Fruit fly (Drosophila melanogaster) whole organism, wandering third instar larva: Measurements from ENCODE around the gene CG42729.

Experiments
- Abd-B ChIP-seq: fragments of >200 bp; optimal IDR thresholded peaks from 2 replicates; lab custom pipeline; 2017; ENCODE audit warnings: missing biosample characterization, missing genetic modification characterization
- CG32264 ChIP-seq: fragments of 200-800 bp; sonication (Bioruptor generic); optimal IDR thresholded peaks from 2 replicates; lab custom pipeline; 2016; ENCODE audit warnings: missing biosample characterization, missing genetic modification characterization
- CG9705 ChIP-seq: fragments of 200-800 bp; sonication (Bioruptor generic); optimal IDR thresholded peaks from 2 replicates; lab custom pipeline; 2018; ENCODE audit warnings: missing biosample characterization, mild to moderate bottlenecking, missing genetic modification characterization
- CrebA ChIP-seq: fragments of 200-800 bp; sonication (Bioruptor generic); optimal IDR thresholded peaks from 2 replicates; lab custom pipeline; 2016; ENCODE audit warnings: missing biosample characterization, mild to moderate bottlenecking, missing genetic modification characterization, borderline replicate concordance
- Dfd ChIP-seq: fragments of >200 bp; optimal IDR thresholded peaks from 2 replicates; lab custom pipeline; 2017; ENCODE audit warnings: missing biosample characterization, missing genetic modification characterization
- GATAd ChIP-seq: sonication (Bioruptor generic); optimal IDR thresholded peaks from 2 replicates; lab custom pipeline; 2016; ENCODE audit warnings: missing biosample characterization, missing genetic modification characterization
- HLH106 ChIP-seq: fragments of 200-800 bp; optimal IDR thresholded peaks from 3 replicates; lab custom pipeline; 2019; ENCODE audit warnings: missing biosample characterization, mild to moderate bottlenecking, missing genetic modification characterization, moderate library complexity
- Hnf4 ChIP-seq: fragments of 200-800 bp; sonication (Bioruptor generic); optimal IDR thresholded peaks from 2 replicates; lab custom pipeline; 2016; ENCODE audit warnings: missing biosample characterization, mild to moderate bottlenecking, missing genetic modification characterization
- Hr83 ChIP-seq: fragments of 200-300 bp; sonication (Bioruptor generic); optimal IDR thresholded peaks from 2 replicates; lab custom pipeline; 2016; ENCODE audit warnings: missing biosample characterization, mild to moderate bottlenecking, missing genetic modification characterization, moderate library complexity; ENCODE audit not compliant: poor library complexity, severe bottlenecking
- Jra ChIP-seq: sonication (Bioruptor generic); optimal IDR thresholded peaks from 2 replicates; lab custom pipeline; 2016; ENCODE audit warnings: missing biosample characterization, missing genetic modification characterization
- Mio ChIP-seq: sonication (Bioruptor generic); optimal IDR thresholded peaks from 2 replicates; lab custom pipeline; 2016; ENCODE audit warnings: missing biosample characterization, missing genetic modification characterization
- Myc ChIP-seq: fragments of >200 bp; optimal IDR thresholded peaks from 2 replicates; lab custom pipeline; 2017
- OdsH ChIP-seq: fragments of 200-800 bp; sonication (Bioruptor generic); optimal IDR thresholded peaks from 2 replicates; lab custom pipeline; 2016; ENCODE audit warnings: missing biosample characterization, mild to moderate bottlenecking, missing genetic modification characterization
- Rel ChIP-seq, 2 experiments: fragments of 200-800 bp; sonication (Bioruptor generic) in 1 of 2; optimal IDR thresholded peaks; 2 replicates in 1 of 2; 3 replicates in 1 of 2; lab custom pipeline; 2016 to 2019; ENCODE audit warnings: mild to moderate bottlenecking in 2 of 2, missing biosample characterization in 2 of 2, missing genetic modification characterization in 2 of 2, moderate library complexity in 1 of 2
- Sp1 ChIP-seq: fragments of 200-800 bp; sonication (Bioruptor generic); optimal IDR thresholded peaks from 3 replicates; lab custom pipeline; 2019; ENCODE audit warnings: missing biosample characterization, mild to moderate bottlenecking, missing genetic modification characterization, moderate library complexity
- Vsx2 ChIP-seq: fragments of 200-300, 225-300 bp; sonication (Bioruptor generic); optimal IDR thresholded peaks from 2 replicates; lab custom pipeline; 2018; ENCODE audit warnings: missing biosample characterization, missing genetic modification characterization; ENCODE audit not compliant: partially characterized antibody
- br ChIP-seq: fragments of 200-800 bp; sonication (Bioruptor generic); optimal IDR thresholded peaks from 2 replicates; lab custom pipeline; 2016; ENCODE audit warnings: missing biosample characterization, missing genetic modification characterization
- brk ChIP-seq: fragments of 200-800 bp; sonication (Bioruptor generic); optimal IDR thresholded peaks from 2 replicates; lab custom pipeline; 2016; ENCODE audit warnings: missing biosample characterization, mild to moderate bottlenecking, missing genetic modification characterization
- dl ChIP-seq, 2 experiments: fragments of 175-275, 200-275 bp in 1 of 2; fragments of 200-275 bp in 1 of 2; sonication (Bioruptor generic); optimal IDR thresholded peaks; lab custom pipeline; 2018; ENCODE audit warnings: mild to moderate bottlenecking in 2 of 2, missing biosample characterization in 2 of 2, missing genetic modification characterization in 2 of 2, moderate library complexity in 2 of 2; ENCODE audit not compliant: partially characterized antibody in 2 of 2, insufficient read depth in 1 of 2
- dmrt93B ChIP-seq: fragments of 200-800 bp; sonication (Bioruptor generic); optimal IDR thresholded peaks from 2 replicates; lab custom pipeline; 2018; ENCODE audit warnings: missing biosample characterization, mild to moderate bottlenecking, missing genetic modification characterization
- dsf ChIP-seq: sonication (Bioruptor generic); optimal IDR thresholded peaks from 2 replicates; lab custom pipeline; 2016; ENCODE audit warnings: missing biosample characterization, missing genetic modification characterization, borderline replicate concordance
- ey ChIP-seq: fragments of 200-800 bp; sonication (Bioruptor generic); optimal IDR thresholded peaks from 2 replicates; lab custom pipeline; 2016; ENCODE audit warnings: missing biosample characterization, missing genetic modification characterization
- foxo ChIP-seq, 2 experiments: fragments of 200-800 bp; sonication (Bioruptor generic); optimal IDR thresholded peaks; 2 replicates in 1 of 2; 3 replicates in 1 of 2; lab custom pipeline; 2016 to 2017; ENCODE audit warnings: missing biosample characterization in 2 of 2, missing genetic modification characterization in 2 of 2
- fru ChIP-seq: fragments of 200-800 bp; sonication (Bioruptor generic); optimal IDR thresholded peaks from 3 replicates; lab custom pipeline; 2016; ENCODE audit warnings: missing biosample characterization, mild to moderate bottlenecking, missing genetic modification characterization
- h ChIP-seq: fragments of 200-800 bp; sonication (Bioruptor generic); optimal IDR thresholded peaks from 3 replicates; lab custom pipeline; 2016; ENCODE audit warnings: missing biosample characterization, mild to moderate bottlenecking, missing genetic modification characterization
- jim ChIP-seq: fragments of 175-275, 200-325 bp; sonication (Bioruptor generic); optimal IDR thresholded peaks from 2 replicates; lab custom pipeline; 2016; ENCODE audit warnings: missing biosample characterization, mild to moderate bottlenecking, missing genetic modification characterization
- lola ChIP-seq: fragments of >200 bp; optimal IDR thresholded peaks from 2 replicates; lab custom pipeline; 2017; ENCODE audit warnings: missing biosample characterization, missing genetic modification characterization
- pan ChIP-seq: fragments of >200 bp; optimal IDR thresholded peaks from 2 replicates; lab custom pipeline; 2017
- psq ChIP-seq: fragments of 200-800 bp; sonication (Bioruptor generic); optimal IDR thresholded peaks from 3 replicates; lab custom pipeline; 2017; ENCODE audit warnings: missing biosample characterization, mild to moderate bottlenecking, missing genetic modification characterization, moderate library complexity
- rgr ChIP-seq: fragments of 200-800 bp; sonication (Bioruptor generic); optimal IDR thresholded peaks from 3 replicates; lab custom pipeline; 2016; ENCODE audit warnings: missing biosample characterization, mild to moderate bottlenecking, missing genetic modification characterization
- sage ChIP-seq: fragments of 200-800 bp; sonication (Bioruptor generic); optimal IDR thresholded peaks from 2 replicates; lab custom pipeline; 2016; ENCODE audit warnings: missing biosample characterization, mild to moderate bottlenecking, missing genetic modification characterization
- sv ChIP-seq: fragments of 200-800 bp; sonication (Bioruptor generic); optimal IDR thresholded peaks from 3 replicates; lab custom pipeline; 2016; ENCODE audit warnings: missing biosample characterization, missing genetic modification characterization
- tai ChIP-seq: sonication (Bioruptor generic); optimal IDR thresholded peaks from 2 replicates; lab custom pipeline; 2016; ENCODE audit warnings: missing biosample characterization, missing genetic modification characterization
- usp ChIP-seq: fragments of >200 bp; optimal IDR thresholded peaks from 2 replicates; lab custom pipeline; 2017; ENCODE audit warnings: missing biosample characterization, missing genetic modification characterization
- woc ChIP-seq: sonication (Bioruptor generic); optimal IDR thresholded peaks from 2 replicates; lab custom pipeline; 2016; ENCODE audit warnings: missing biosample characterization, mild to moderate bottlenecking, missing genetic modification characterization

CG42729 gene

dm6 chr3L:15509398-15509797, 17.9 kb downstream of the CG42729 start, which contains the start of the genes gdl and gdl-ORF39:
gdl (plus strand) TSS chr3L:15509445.
gdl-ORF39 (plus strand) TSS chr3L:15509445.
- TF ChIP-seq Vsx2 (no peak), sv (GFP tag; lab: Kevin White, UChicago) (no peak), jim (GFP tag; lab: Kevin White, UChicago) (no peak), h (GFP tag; lab: Kevin White, UChicago) (no peak), Hr83 (GFP tag; lab: Kevin White, UChicago) (no peak), fru (GFP tag; lab: Kevin White, UChicago) (no peak), GATAd (GFP tag; lab: Kevin White, UChicago) (no peak), rgr (no peak), ey (GFP tag; lab: Kevin White, UChicago) (no peak), Jra (GFP tag; lab: Kevin White, UChicago) (no peak), CG32264 (GFP tag; lab: Kevin White, UChicago) (no peak), Sp1 (GFP tag; lab: Kevin White, UChicago) (no peak)

dm6 chr3L:15508750-15509149, 18.6 kb downstream of the CG42729 start, which contains the start of gene Z600:
Z600 (plus strand) TSS chr3L:15509061.
- TF ChIP-seq CG9705 (GFP tag; lab: Kevin White, UChicago) (no peak), lola (GFP tag; lab: Kevin White, UChicago) (no peak), sage (GFP tag; lab: Kevin White, UChicago) (no peak), rgr (no peak), Myc (lab: Kevin White, UChicago) (no peak), fru (GFP tag; lab: Kevin White, UChicago) (no peak)

- TF ChIP-seq h (GFP tag; lab: Kevin White, UChicago) (peak; percentile 99), Rel (GFP tag; optimal IDR thresholded peaks at IDR 0.05; lab: Kevin White, UChicago) (peak; percentile 89), Rel (tag; optimal IDR thresholded peaks at IDR 0.05; lab: Kevin White, UChicago) (peak; percentile 95), psq (peak; percentile 93), Sp1 (GFP tag; lab: Kevin White, UChicago) (peak; percentile 99), Dfd (GFP tag; lab: Kevin White, UChicago) (no peak), CrebA (no peak), Abd-B (no peak), CG9705 (GFP tag; lab: Kevin White, UChicago) (peak; percentile 98), br (peak; percentile 99), jim (GFP tag; lab: Kevin White, UChicago) (no peak), Mio (GFP tag; lab: Kevin White, UChicago) (peak; percentile 85), Hnf4 (GFP tag; lab: Kevin White, UChicago) (peak; percentile 96), dmrt93B (GFP tag; lab: Kevin White, UChicago) (peak; percentile 94), dsf (GFP tag; lab: Kevin White, UChicago) (peak; percentile 83), fru (GFP tag; lab: Kevin White, UChicago) (peak; percentile 99), pan (lab: Kevin White, UChicago) (no peak), Jra (GFP tag; lab: Kevin White, UChicago) (peak; percentile 97), rgr (peak; percentile 99), woc (GFP tag; lab: Kevin White, UChicago) (peak; percentile 96), ey (GFP tag; lab: Kevin White, UChicago) (peak; percentile 97), dl (GFP tag; optimal IDR thresholded peaks at IDR 0.05; lab: Kevin White, UChicago; ENCODE audit: insufficient read depth in 1 of 2, partially characterized antibody in 2 of 2) (no peak), sage (GFP tag; lab: Kevin White, UChicago) (peak; percentile 98), OdsH (GFP tag; lab: Kevin White, UChicago) (peak; percentile 99), HLH106 (tag; lab: Kevin White, UChicago) (peak; percentile 99), Myc (lab: Kevin White, UChicago) (no peak), foxo (GFP tag; optimal IDR thresholded peaks at IDR 0.05; lab: Kevin White, UChicago) (peak; percentile 96 to 99), CG32264 (GFP tag; lab: Kevin White, UChicago) (peak; percentile 97), tai (GFP tag; lab: Kevin White, UChicago) (peak; percentile 96), brk (GFP tag; lab: Kevin White, UChicago) (peak; percentile 98), GATAd (GFP tag; lab: Kevin White, UChicago) (no peak), lola (GFP tag; lab: Kevin White, UChicago) (no peak), sv (GFP tag; lab: Kevin White, UChicago) (peak; percentile 98), usp (GFP tag; lab: Kevin White, UChicago) (no peak)
Measured at dm6 chr3L:15508233-15508632, 19.1 kb downstream of the CG42729 start, which contains the start of gene CG7841. CG7841 (minus strand) TSS chr3L:15508252.
